Fruit fly (Drosophila melanogaster) whole organism, adult: ENCODE results near the gene CG6013.
A peak's percentile ranks its signal among the peaks of the same experiment; 100 is the strongest.

Experiments used
- CG11617 ChIP-seq: fragments of 200-800 bp; sonication (Bioruptor generic); optimal IDR thresholded peaks from 2 replicates; lab custom pipeline; 2017; ENCODE audit warnings: mild to moderate bottlenecking, missing biosample characterization, missing genetic modification reagents, missing genetic modification characterization
- CG12768 ChIP-seq: fragments of 200-800 bp; sonication (Bioruptor generic); optimal IDR thresholded peaks from 2 replicates; lab custom pipeline; 2017; ENCODE audit warnings: missing biosample characterization, missing genetic modification characterization, mild to moderate bottlenecking, moderate library complexity, missing genetic modification reagents
- CG1620 ChIP-seq: fragments of 200-800 bp; sonication (Bioruptor generic); optimal IDR thresholded peaks from 2 replicates; lab custom pipeline; 2016; ENCODE audit warnings: missing biosample characterization, missing genetic modification characterization
- CG33017 ChIP-seq: fragments of 200-800 bp; sonication (Bioruptor generic); optimal IDR thresholded peaks from 2 replicates; lab custom pipeline; 2018; ENCODE audit warnings: missing biosample characterization, mild to moderate bottlenecking, missing genetic modification characterization, moderate library complexity
- CG5204 ChIP-seq: fragments of 200-800 bp; sonication (Bioruptor generic); optimal IDR thresholded peaks from 2 replicates; lab custom pipeline; 2016; ENCODE audit warnings: missing biosample characterization, missing genetic modification characterization
- CG7045 ChIP-seq: fragments of 200-800 bp; sonication (Bioruptor generic); optimal IDR thresholded peaks from 2 replicates; lab custom pipeline; 2017; ENCODE audit warnings: missing biosample characterization, mild to moderate bottlenecking, missing genetic modification characterization
- CG7101 ChIP-seq: fragments of 200-800 bp; sonication (Bioruptor generic); optimal IDR thresholded peaks from 2 replicates; lab custom pipeline; 2018; ENCODE audit warnings: missing biosample characterization, mild to moderate bottlenecking, missing genetic modification characterization, moderate library complexity
- Clk ChIP-seq: fragments of 200-800 bp; sonication (Bioruptor generic); optimal IDR thresholded peaks from 2 replicates; lab custom pipeline; 2017; ENCODE audit warnings: missing biosample characterization, missing genetic modification characterization
- Mnt ChIP-seq: fragments of 200-800 bp; sonication (Bioruptor generic); optimal IDR thresholded peaks from 2 replicates; lab custom pipeline; 2016; ENCODE audit warnings: missing biosample characterization, mild to moderate bottlenecking, missing genetic modification characterization
- bab1 ChIP-seq: fragments of 200-800 bp; sonication (Bioruptor generic); optimal IDR thresholded peaks from 3 replicates; lab custom pipeline; 2019; ENCODE audit warnings: missing biosample characterization, mild to moderate bottlenecking, missing genetic modification characterization, moderate library complexity
- cic ChIP-seq: fragments of 200-800 bp; sonication (Bioruptor generic); optimal IDR thresholded peaks from 2 replicates; lab custom pipeline; 2017; ENCODE audit warnings: missing biosample characterization, mild to moderate bottlenecking, missing genetic modification characterization, moderate library complexity
- kay ChIP-seq: fragments of 200-800 bp; sonication (Bioruptor generic); peaks from one replicate; lab custom pipeline; 2016; ENCODE audit warnings: missing biosample characterization, missing genetic modification characterization, borderline replicate concordance
- ovo ChIP-seq: fragments of 200-800 bp; sonication (Bioruptor generic); optimal IDR thresholded peaks from 2 replicates; lab custom pipeline; 2016; ENCODE audit warnings: missing biosample characterization, missing genetic modification characterization

DNA sequence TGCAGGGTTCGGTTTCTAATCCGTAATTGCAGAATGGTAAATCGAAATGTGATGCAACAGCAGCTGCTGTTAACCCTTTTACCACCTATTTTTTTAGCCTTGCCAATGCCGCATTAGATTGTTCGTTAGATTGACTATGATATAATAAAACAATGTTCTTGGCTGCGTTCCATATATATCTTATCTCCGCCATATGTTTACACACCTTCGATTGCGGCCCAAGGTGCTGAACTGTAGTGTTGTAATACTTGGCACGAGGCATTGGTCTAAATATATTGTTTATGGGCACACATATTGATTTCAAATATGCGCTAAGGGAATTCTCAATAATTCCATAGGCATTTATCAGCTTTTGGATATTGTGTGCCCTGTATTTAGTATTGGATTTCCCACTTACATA, 39.6 kb upstream of the CG6013 start:
- TF ChIP-seq CG5204 (GFP tag; lab: Kevin White, UChicago): no peak
- no peak for TF ChIP-seq bab1
- TF ChIP-seq CG7045 (GFP tag; lab: Kevin White, UChicago): no peak
- no peak for TF ChIP-seq ovo (GFP tag; lab: Kevin White, UChicago)
- peak; percentile 8 for TF ChIP-seq kay (GFP tag; lab: Kevin White, UChicago)
- no peak for TF ChIP-seq CG33017 (tag; lab: Kevin White, UChicago)
- no peak for TF ChIP-seq Mnt (GFP tag; lab: Kevin White, UChicago)
- TF ChIP-seq Clk: no peak
- no peak for TF ChIP-seq CG1620 (GFP tag; lab: Kevin White, UChicago)
- no peak for TF ChIP-seq CG12768 (GFP tag; lab: Kevin White, UChicago)
- no peak for TF ChIP-seq CG7101 (tag; lab: Kevin White, UChicago)
- no peak for TF ChIP-seq cic (GFP tag; lab: Kevin White, UChicago)
- TF ChIP-seq CG11617 (GFP tag; lab: Kevin White, UChicago): no peak
